Worm (Caenorhabditis elegans): ENCODE results near the gene B0280.17.

B0280.17 gene

ce11 chrIII:7166664-7167567, 31.0 kb upstream of the B0280.17 start:
- TF ChIP-seq tab-1 (GFP tag; IDR thresholded peaks at IDR 0.05) = no peak
- no peak for TF ChIP-seq cog-1 (tag; optimal IDR thresholded peaks at IDR 0.05)
- TF ChIP-seq flt-1 (GFP tag; IDR thresholded peaks at IDR 0.05) = no peak
- TF ChIP-seq ref-1 (GFP tag; conservative IDR thresholded peaks at IDR 0.05) = no peak
- TF ChIP-seq klf-2 (GFP tag; conservative IDR thresholded peaks at IDR 0.05) = no peak
- no peak for TF ChIP-seq T22C8.4 (GFP tag; IDR thresholded peaks at IDR 0.05)
- no peak for TF ChIP-seq med-1 (GFP tag; optimal IDR thresholded peaks at IDR 0.05; ENCODE audit: insufficient read depth)
- TF ChIP-seq ztf-23 (GFP tag; IDR thresholded peaks at IDR 0.05) = no peak
- no peak for TF ChIP-seq ztf-29 (GFP tag; IDR thresholded peaks at IDR 0.05)

ce11 chrIII:7165816-7166229, 29.9 kb upstream of the B0280.17 start:
- no peak for TF ChIP-seq flt-1 (GFP tag; IDR thresholded peaks at IDR 0.05)

ce11 chrIII:7165276-7165675, 29.4 kb upstream of the B0280.17 start:
- no peak for TF ChIP-seq flt-1 (GFP tag; IDR thresholded peaks at IDR 0.05)
- TF ChIP-seq med-1 (GFP tag; optimal IDR thresholded peaks at IDR 0.05; ENCODE audit: insufficient read depth) = no peak
- no peak for TF ChIP-seq cog-1 (tag; optimal IDR thresholded peaks at IDR 0.05)
- TF ChIP-seq tab-1 (GFP tag; IDR thresholded peaks at IDR 0.05) = no peak
- TF ChIP-seq ref-1 (GFP tag; conservative IDR thresholded peaks at IDR 0.05) = no peak
- TF ChIP-seq klf-2 (GFP tag; conservative IDR thresholded peaks at IDR 0.05) = no peak
- TF ChIP-seq ztf-29 (GFP tag; IDR thresholded peaks at IDR 0.05) = no peak
- no peak for TF ChIP-seq T22C8.4 (GFP tag; IDR thresholded peaks at IDR 0.05)
- no peak for TF ChIP-seq ztf-23 (GFP tag; IDR thresholded peaks at IDR 0.05)

ce11 chrIII:7162065-7162762, 26.3 kb upstream of the B0280.17 start, which contains the start of the genes syf-2 and K04G7.1:
syf-2 (minus strand) TSS chrIII:7162115.
K04G7.1 (plus strand) TSS chrIII:7162712.
- peak; percentile 67; the same call in 1 of the 2 replicates for TF ChIP-seq ztf-23 (GFP tag; IDR thresholded peaks at IDR 0.05)
- TF ChIP-seq cog-1 (tag; optimal IDR thresholded peaks at IDR 0.05) = peak; percentile 75
- TF ChIP-seq ztf-29 (GFP tag; IDR thresholded peaks at IDR 0.05) = no peak

ce11 chrIII:7161055-7161454, 25.1 kb upstream of the B0280.17 start, which contains the start of gene rnp-7:
rnp-7 (minus strand) TSS chrIII:7161155.
- no peak for TF ChIP-seq T22C8.4 (GFP tag; IDR thresholded peaks at IDR 0.05)
- no peak for TF ChIP-seq flt-1 (GFP tag; IDR thresholded peaks at IDR 0.05)
- TF ChIP-seq tab-1 (GFP tag; IDR thresholded peaks at IDR 0.05) = no peak
- no peak for TF ChIP-seq klf-2 (GFP tag; conservative IDR thresholded peaks at IDR 0.05)
- TF ChIP-seq ztf-29 (GFP tag; IDR thresholded peaks at IDR 0.05) = no peak
- no peak for TF ChIP-seq med-1 (GFP tag; optimal IDR thresholded peaks at IDR 0.05; ENCODE audit: insufficient read depth)
- TF ChIP-seq cog-1 (tag; optimal IDR thresholded peaks at IDR 0.05) = no peak
- no peak for TF ChIP-seq ztf-23 (GFP tag; IDR thresholded peaks at IDR 0.05)
- no peak for TF ChIP-seq ref-1 (GFP tag; conservative IDR thresholded peaks at IDR 0.05)

ce11 chrIII:7159246-7159645, 23.3 kb upstream of the B0280.17 start:
- TF ChIP-seq med-1 (GFP tag; optimal IDR thresholded peaks at IDR 0.05; ENCODE audit: insufficient read depth) (no peak), ztf-23 (GFP tag; IDR thresholded peaks at IDR 0.05) (no peak), tab-1 (GFP tag; IDR thresholded peaks at IDR 0.05) (no peak), T22C8.4 (GFP tag; IDR thresholded peaks at IDR 0.05) (no peak)

- TF ChIP-seq ztf-29 (GFP tag; IDR thresholded peaks at IDR 0.05) = no peak
- TF ChIP-seq flt-1 (GFP tag; IDR thresholded peaks at IDR 0.05) = 0 out of 2 replicates have a peak, but pooled peaks have one; percentile 38
Observed at ce11 chrIII:7158709-7159108, 22.8 kb upstream of the B0280.17 start, which contains the start of gene nuo-4. nuo-4 (minus strand) TSS chrIII:7158809.

ce11 chrIII:7155631-7156030, 19.7 kb upstream of the B0280.17 start:
- TF ChIP-seq tab-1 (GFP tag; IDR thresholded peaks at IDR 0.05) (no peak), ztf-23 (GFP tag; IDR thresholded peaks at IDR 0.05) (peak; percentile 69; the same call in 1 of the 2 replicates), cog-1 (tag; optimal IDR thresholded peaks at IDR 0.05) (peak; percentile 82), flt-1 (GFP tag; IDR thresholded peaks at IDR 0.05) (peak; percentile 73; the same call in 1 of the 2 replicates), ztf-29 (GFP tag; IDR thresholded peaks at IDR 0.05) (no peak)

ce11 chrIII:7154526-7154925, 18.6 kb upstream of the B0280.17 start:
- TF ChIP-seq ztf-29 (GFP tag; IDR thresholded peaks at IDR 0.05) = no peak
- no peak for TF ChIP-seq T22C8.4 (GFP tag; IDR thresholded peaks at IDR 0.05)
- TF ChIP-seq tab-1 (GFP tag; IDR thresholded peaks at IDR 0.05) = no peak
- no peak for TF ChIP-seq ztf-23 (GFP tag; IDR thresholded peaks at IDR 0.05)
- TF ChIP-seq klf-2 (GFP tag; conservative IDR thresholded peaks at IDR 0.05) = no peak
- no peak for TF ChIP-seq cog-1 (tag; optimal IDR thresholded peaks at IDR 0.05)
- TF ChIP-seq flt-1 (GFP tag; IDR thresholded peaks at IDR 0.05) = no peak
- TF ChIP-seq med-1 (GFP tag; optimal IDR thresholded peaks at IDR 0.05; ENCODE audit: insufficient read depth) = no peak
- no peak for TF ChIP-seq ref-1 (GFP tag; conservative IDR thresholded peaks at IDR 0.05)

ce11 chrIII:7153747-7154238, 17.9 kb upstream of the B0280.17 start, which contains the start of gene ogt-1:
ogt-1 (minus strand) TSS chrIII:7153797.
- TF ChIP-seq tab-1 (GFP tag; IDR thresholded peaks at IDR 0.05) = no peak
- TF ChIP-seq flt-1 (GFP tag; IDR thresholded peaks at IDR 0.05) = no peak
- TF ChIP-seq ref-1 (GFP tag; conservative IDR thresholded peaks at IDR 0.05) = no peak
- no peak for TF ChIP-seq klf-2 (GFP tag; conservative IDR thresholded peaks at IDR 0.05)
- TF ChIP-seq T22C8.4 (GFP tag; IDR thresholded peaks at IDR 0.05) = no peak
- TF ChIP-seq ztf-23 (GFP tag; IDR thresholded peaks at IDR 0.05) = peak; percentile 57; the same call in 1 of the 2 replicates
- TF ChIP-seq med-1 (GFP tag; optimal IDR thresholded peaks at IDR 0.05; ENCODE audit: insufficient read depth) = no peak
- TF ChIP-seq cog-1 (tag; optimal IDR thresholded peaks at IDR 0.05) = peak; percentile 47
- TF ChIP-seq ztf-29 (GFP tag; IDR thresholded peaks at IDR 0.05) = peak; percentile 69; the same call in 1 of the 2 replicates

All from whole organism, midembryonic.